Worm (Caenorhabditis elegans) whole organism, young adult: ENCODE data around the gene Y25C1A.7.

ENCODE experiments used
- F39B2.1 ChIP-seq: fragments of 200-800 bp; sonication (Bioruptor generic); IDR thresholded peaks from 2 replicates; pipeline ENCODE4 v1.3.6; 2022; ENCODE audit warnings: missing genetic modification reagents, missing genetic modification characterization, missing compliant biosample characterization
- F52B5.7 ChIP-seq: sonication (generic microtip); optimal IDR thresholded peaks from 2 replicates; lab custom pipeline; 2016; ENCODE audit warnings: mild to moderate bottlenecking, missing genetic modification characterization, missing compliant biosample characterization
- F55B11.4 ChIP-seq: sonication (generic microtip); optimal IDR thresholded peaks from 2 replicates; lab custom pipeline; 2016; ENCODE audit warnings: missing compliant biosample characterization, missing genetic modification characterization, borderline replicate concordance; ENCODE audit not compliant: insufficient read depth
- F57A8.1 ChIP-seq: fragments of 200-800 bp; sonication (Bioruptor generic); optimal IDR thresholded peaks from 2 replicates; lab custom pipeline; 2018; ENCODE audit warnings: mild to moderate bottlenecking, missing genetic modification characterization, moderate library complexity, missing compliant biosample characterization
- K12H6.12 ChIP-seq: fragments of 200-800 bp; sonication (Bioruptor generic); optimal IDR thresholded peaks from 2 replicates; lab custom pipeline; 2018; ENCODE audit warnings: mild to moderate bottlenecking, missing genetic modification characterization, missing compliant biosample characterization
- T07F8.4 ChIP-seq: sonication (generic microtip); optimal IDR thresholded peaks from 2 replicates; lab custom pipeline; 2016; ENCODE audit warnings: mild to moderate bottlenecking, missing genetic modification characterization, moderate library complexity, missing compliant biosample characterization
- T26A5.8 ChIP-seq: sonication (generic microtip); optimal IDR thresholded peaks from 2 replicates; lab custom pipeline; 2016; ENCODE audit warnings: missing genetic modification characterization, missing compliant biosample characterization
- Y53G8AR.9 ChIP-seq: fragments of 200-800 bp; sonication (Bioruptor generic); conservative IDR thresholded peaks from 2 replicates; pipeline ENCODE4 v1.3.6; 2022; ENCODE audit warnings: missing genetic modification reagents, missing genetic modification characterization, missing compliant biosample characterization
- ama-1 ChIP-seq, 3 experiments: fragments of 150-350 bp in 1 of 3; sonication (generic microtip) in 2 of 3; optimal IDR thresholded peaks; 2 replicates each; lab custom pipeline; 2014 to 2018; ENCODE audit warnings: missing biosample characterization in 2 of 3, missing genetic modification characterization in 2 of 3, missing genetic modification reagents in 2 of 3
- aptf-2 ChIP-seq: fragments of 200-800 bp; sonication (Bioruptor generic); conservative IDR thresholded peaks from 2 replicates; pipeline ENCODE4 v1.3.6; 2022; ENCODE audit warnings: missing genetic modification reagents, missing genetic modification characterization, missing compliant biosample characterization
- aptf-3 ChIP-seq: fragments of 200-800 bp; sonication (Bioruptor generic); IDR thresholded peaks from 2 replicates; pipeline ENCODE4 v1.3.6; 2022; ENCODE audit warnings: missing genetic modification characterization, missing compliant biosample characterization
- attf-3 ChIP-seq: fragments of 200-800 bp; sonication (Bioruptor generic); conservative IDR thresholded peaks from 2 replicates; pipeline ENCODE4 v1.3.6; 2022; ENCODE audit warnings: missing genetic modification reagents, missing genetic modification characterization, missing compliant biosample characterization
- attf-5 ChIP-seq: fragments of 200-800 bp; sonication (Bioruptor generic); optimal IDR thresholded peaks from 2 replicates; lab custom pipeline; 2018; ENCODE audit warnings: mild to moderate bottlenecking, missing genetic modification characterization, missing compliant biosample characterization
- attf-6 ChIP-seq: fragments of 200-800 bp; sonication (Bioruptor generic); IDR thresholded peaks from 2 replicates; pipeline ENCODE4 v1.3.6; 2022; ENCODE audit warnings: missing genetic modification reagents, missing genetic modification characterization, missing compliant biosample characterization
- ceh-40 ChIP-seq: fragments of 200-800 bp; sonication (Bioruptor generic); IDR thresholded peaks from 2 replicates; pipeline ENCODE4 v1.3.6; 2022; ENCODE audit warnings: missing genetic modification characterization, missing compliant biosample characterization
- chd-7 ChIP-seq: sonication (generic microtip); optimal IDR thresholded peaks from 2 replicates; lab custom pipeline; 2016; ENCODE audit warnings: mild to moderate bottlenecking, missing genetic modification characterization, moderate library complexity, missing compliant biosample characterization
- dpff-1 ChIP-seq: sonication (generic microtip); optimal IDR thresholded peaks from 2 replicates; lab custom pipeline; 2017; ENCODE audit warnings: mild to moderate bottlenecking, missing genetic modification characterization, missing compliant biosample characterization
- egl-44 ChIP-seq: fragments of 200-800 bp; sonication (Bioruptor generic); IDR thresholded peaks from 2 replicates; pipeline ENCODE4 v1.3.6; 2022; ENCODE audit warnings: missing genetic modification reagents, missing genetic modification characterization, missing compliant biosample characterization
- egrh-3 ChIP-seq: fragments of 200-800 bp; sonication (Bioruptor generic); IDR thresholded peaks from 2 replicates; pipeline ENCODE4 v1.3.6; 2022; ENCODE audit warnings: missing genetic modification reagents, missing genetic modification characterization, missing compliant biosample characterization
- gei-17 ChIP-seq: fragments of 200-800 bp; sonication (Bioruptor generic); optimal IDR thresholded peaks from 2 replicates; lab custom pipeline; 2018; ENCODE audit warnings: mild to moderate bottlenecking, missing genetic modification characterization, missing compliant biosample characterization
- him-1 ChIP-seq: sonication (generic microtip); optimal IDR thresholded peaks from 2 replicates; lab custom pipeline; 2016; ENCODE audit warnings: missing genotype, missing genetic modification reagents, missing genetic modification characterization, missing compliant biosample characterization
- hlh-12 ChIP-seq: sonication (generic microtip); optimal IDR thresholded peaks from 2 replicates; lab custom pipeline; 2016; ENCODE audit warnings: missing genetic modification characterization, missing compliant biosample characterization
- hlh-26 ChIP-seq: fragments of 200-800 bp; sonication (Bioruptor generic); conservative IDR thresholded peaks from 2 replicates; pipeline ENCODE4 v1.3.6; 2022; ENCODE audit warnings: missing genetic modification reagents, missing genetic modification characterization, missing compliant biosample characterization
- hmg-20 ChIP-seq: fragments of 200-800 bp; sonication (Bioruptor generic); IDR thresholded peaks from 2 replicates; pipeline ENCODE4 v1.3.6; 2022; ENCODE audit warnings: missing genetic modification reagents, missing genetic modification characterization, missing compliant biosample characterization
- lag-1 ChIP-seq: fragments of 200-800 bp; sonication (Bioruptor generic); IDR thresholded peaks from 2 replicates; pipeline ENCODE4 v1.3.6; 2022; ENCODE audit warnings: missing genetic modification reagents, missing genetic modification characterization, missing compliant biosample characterization
- lin-35 ChIP-seq, 3 experiments: fragments of 150-350 bp in 2 of 3; sonication (generic microtip) in 1 of 3; optimal IDR thresholded peaks; 2 replicates each; lab custom pipeline; 2014 to 2018; ENCODE audit warnings: missing biosample characterization in 3 of 3, missing genetic modification characterization in 3 of 3, missing genetic modification reagents in 3 of 3
- lin-40 ChIP-seq: sonication (generic microtip); optimal IDR thresholded peaks from 2 replicates; lab custom pipeline; 2016; ENCODE audit warnings: missing genetic modification characterization, mild to moderate bottlenecking, missing compliant biosample characterization, missing genotype, missing genetic modification reagents
- lin-54 ChIP-seq: fragments of 200-800 bp; sonication (Bioruptor generic); optimal IDR thresholded peaks from 2 replicates; lab custom pipeline; 2018; ENCODE audit warnings: mild to moderate bottlenecking, missing genetic modification characterization, missing compliant biosample characterization
- lsy-27 ChIP-seq: sonication (generic microtip); optimal IDR thresholded peaks from 2 replicates; lab custom pipeline; 2017; ENCODE audit warnings: missing genetic modification characterization, mild to moderate bottlenecking, missing compliant biosample characterization, antibody characterized with exemption, missing genotype, borderline replicate concordance; ENCODE audit not compliant: insufficient read depth
- madf-8 ChIP-seq: fragments of 200-800 bp; sonication (Bioruptor generic); conservative IDR thresholded peaks from 2 replicates; pipeline ENCODE4 v1.3.6; 2022; ENCODE audit warnings: missing genetic modification reagents, missing genetic modification characterization, missing compliant biosample characterization
- mxl-1 ChIP-seq: sonication (generic microtip); optimal IDR thresholded peaks from 2 replicates; lab custom pipeline; 2016; ENCODE audit warnings: missing genetic modification characterization, missing compliant biosample characterization
- snpc-1.1 ChIP-seq: sonication (generic microtip); optimal IDR thresholded peaks from 2 replicates; lab custom pipeline; 2017; ENCODE audit warnings: missing genetic modification characterization, mild to moderate bottlenecking, missing compliant biosample characterization, antibody characterized with exemption, moderate library complexity, missing genotype, missing genetic modification reagents; ENCODE audit not compliant: insufficient read depth
- snpc-4 ChIP-seq, 5 experiments: fragments of 150-350 bp in 1 of 5; sonication (generic microtip) in 4 of 5; optimal IDR thresholded peaks; 2 replicates each; lab custom pipeline; 2014 to 2018; ENCODE audit warnings: missing genetic modification characterization in 5 of 5, missing biosample characterization in 3 of 5, antibody characterized with exemption in 2 of 5, mild to moderate bottlenecking in 2 of 5, missing compliant biosample characterization in 2 of 5, missing genotype in 2 of 5, moderate library complexity in 2 of 5, missing genetic modification reagents in 1 of 5
- sptf-2 ChIP-seq: fragments of 200-800 bp; sonication (Bioruptor generic); optimal IDR thresholded peaks from 2 replicates; lab custom pipeline; 2018; ENCODE audit warnings: mild to moderate bottlenecking, missing genetic modification characterization, missing compliant biosample characterization
- unc-130 ChIP-seq: sonication (generic microtip); optimal IDR thresholded peaks from 2 replicates; lab custom pipeline; 2016; ENCODE audit warnings: missing genetic modification reagents, missing genetic modification characterization, missing compliant biosample characterization
- zfh-2 ChIP-seq: fragments of 200-800 bp; sonication (Bioruptor generic); conservative IDR thresholded peaks from 2 replicates; pipeline ENCODE4 v1.3.6; 2022; ENCODE audit warnings: missing genetic modification reagents, missing genetic modification characterization, missing compliant biosample characterization
- zim-3 ChIP-seq: sonication (generic microtip); optimal IDR thresholded peaks from 2 replicates; lab custom pipeline; 2017; ENCODE audit warnings: mild to moderate bottlenecking, missing genetic modification characterization, moderate library complexity, missing compliant biosample characterization
- ztf-22 ChIP-seq: fragments of 200-800 bp; sonication (Bioruptor generic); optimal IDR thresholded peaks from 2 replicates; lab custom pipeline; 2018; ENCODE audit warnings: mild to moderate bottlenecking, missing genetic modification characterization, moderate library complexity, missing compliant biosample characterization
- ztf-26 ChIP-seq: sonication (generic microtip); optimal IDR thresholded peaks from 2 replicates; lab custom pipeline; 2017; ENCODE audit warnings: missing genetic modification characterization, missing compliant biosample characterization
- ztf-28 ChIP-seq: fragments of 200-800 bp; sonication (Bioruptor generic); IDR thresholded peaks from 2 replicates; pipeline ENCODE4 v1.3.6; 2022; ENCODE audit warnings: missing genetic modification reagents, missing genetic modification characterization, missing compliant biosample characterization
- ztf-6 ChIP-seq: fragments of 200-800 bp; sonication (Bioruptor generic); IDR thresholded peaks from 2 replicates; pipeline ENCODE4 v1.3.6; 2022; ENCODE audit warnings: missing genetic modification reagents, missing genetic modification characterization, missing compliant biosample characterization

Gene Y25C1A.7

ce11 chrII:3108101-3108500, 37.2 kb upstream of the Y25C1A.7 start:
- no peak for TF ChIP-seq attf-6 (GFP tag; lab: Robert Waterston, UW)
- TF ChIP-seq hlh-26 = no peak
- no peak for TF ChIP-seq snpc-4 (GFP tag; optimal IDR thresholded peaks at IDR 0.05; lab: Kevin White, UChicago)
- peak in 3 of 4 experiments; percentile 51 to 81 (median 58) for TF ChIP-seq snpc-4 (tag; optimal IDR thresholded peaks at IDR 0.05; lab: Kevin White, UChicago)
- TF ChIP-seq K12H6.12 (tag; lab: Kevin White, UChicago) = no peak
- no peak for TF ChIP-seq madf-8 (GFP tag; lab: Robert Waterston, UW)
- TF ChIP-seq chd-7 (tag; lab: Kevin White, UChicago) = peak; percentile 7
- peak; percentile 84 for TF ChIP-seq egrh-3 (GFP tag; lab: Robert Waterston, UW)
- TF ChIP-seq mxl-1 (tag; lab: Kevin White, UChicago) = no peak
- TF ChIP-seq snpc-1.1 = peak; percentile 59
- TF ChIP-seq attf-3 = no peak
- no peak for TF ChIP-seq ceh-40 (GFP tag; lab: Robert Waterston, UW)
- TF ChIP-seq zfh-2 (GFP tag; lab: Robert Waterston, UW) = peak; percentile 93
- no peak for TF ChIP-seq ztf-26 (tag; lab: Kevin White, UChicago)
- TF ChIP-seq ztf-6 = no peak
- no peak for TF ChIP-seq him-1 (tag; lab: Kevin White, UChicago)
- TF ChIP-seq F39B2.1 = no peak
- TF ChIP-seq, all 124 proteins: peak for 5

ce11 chrII:3105765-3106164, 34.9 kb upstream of the Y25C1A.7 start, which contains the start of gene clec-122:
Gene clec-122, plus strand, starts transcription at chrII:3106065.
- TF ChIP-seq dpff-1 (tag; lab: Kevin White, UChicago) (no peak), T07F8.4 (tag; lab: Kevin White, UChicago) (no peak), zim-3 (tag; lab: Kevin White, UChicago) (no peak), F55B11.4 (no peak)
- TF ChIP-seq, all 124 proteins: peak for 0

- TF ChIP-seq hlh-12 (tag; lab: Kevin White, UChicago) (no peak), snpc-1.1 (no peak), attf-5 (GFP tag; lab: Kevin White, UChicago) (no peak), aptf-2 (GFP tag; lab: Robert Waterston, UW) (no peak)
Observed at ce11 chrII:3102018-3102417, 31.2 kb upstream of the Y25C1A.7 start, which contains the start of gene clec-121. Gene clec-121, plus strand, starts transcription at chrII:3102318.

ce11 chrII:3100546-3100945, 29.7 kb upstream of the Y25C1A.7 start, which contains the start of gene srg-24:
Gene srg-24, minus strand, starts transcription at chrII:3100646.
- TF ChIP-seq snpc-1.1 (no peak), ztf-6 (no peak), gei-17 (GFP tag; lab: Kevin White, UChicago) (no peak), lag-1 (GFP tag; lab: Robert Waterston, UW) (no peak), lin-54 (GFP tag; lab: Kevin White, UChicago) (no peak), F57A8.1 (GFP tag; lab: Kevin White, UChicago) (no peak)

- no peak for TF ChIP-seq egl-44 (GFP tag; lab: Robert Waterston, UW)
- no peak for TF ChIP-seq aptf-2 (GFP tag; lab: Robert Waterston, UW)
- no peak for TF ChIP-seq ama-1 (optimal IDR thresholded peaks at IDR 0.05; lab: Kevin White, UChicago)
- no peak for TF ChIP-seq ama-1 (GFP tag; optimal IDR thresholded peaks at IDR 0.05; lab: Kevin White, UChicago)
- TF ChIP-seq hlh-12 (tag; lab: Kevin White, UChicago) = no peak
- no peak for TF ChIP-seq aptf-3 (GFP tag; lab: Robert Waterston, UW)
- no peak for TF ChIP-seq madf-8 (GFP tag; lab: Robert Waterston, UW)
- no peak for TF ChIP-seq F52B5.7 (tag; lab: Kevin White, UChicago)
- no peak for TF ChIP-seq sptf-2 (GFP tag; lab: Kevin White, UChicago)
- no peak for TF ChIP-seq Y53G8AR.9 (GFP tag; lab: Robert Waterston, UW)
- TF ChIP-seq ztf-28 = no peak
- no peak for TF ChIP-seq ztf-22 (GFP tag; lab: Kevin White, UChicago)
- no peak for TF ChIP-seq lin-35 (GFP tag; optimal IDR thresholded peaks at IDR 0.05; lab: Kevin White, UChicago)
- TF ChIP-seq lsy-27 (tag; lab: Kevin White, UChicago) = no peak
- no peak for TF ChIP-seq hmg-20 (GFP tag; lab: Robert Waterston, UW)
- no peak for TF ChIP-seq unc-130 (GFP tag; lab: Kevin White, UChicago)
- TF ChIP-seq T26A5.8 (tag; lab: Kevin White, UChicago) = no peak
- TF ChIP-seq lin-40 (tag; lab: Kevin White, UChicago) = no peak
Observed at ce11 chrII:3096857-3097256, 26.0 kb upstream of the Y25C1A.7 start, which contains the start of gene Y25C1A.14. Gene Y25C1A.14, minus strand, starts transcription at chrII:3096957.
